Fruit fly (Drosophila melanogaster) whole organism, embryonic: ENCODE data around the gene Ufl1.

ENCODE experiments used
- Bgb ChIP-seq: fragments of 200-800 bp; sonication (Bioruptor generic); IDR thresholded peaks from 2 replicates; pipeline ENCODE4 v1.3.6; 2022; ENCODE audit warnings: missing biosample characterization, missing genetic modification characterization; ENCODE audit not compliant: partially characterized antibody
- CG10209 ChIP-seq: fragments of 200-800 bp; sonication (Bioruptor generic); optimal IDR thresholded peaks from 3 replicates; lab custom pipeline; 2017; ENCODE audit warnings: missing biosample characterization, mild to moderate bottlenecking, missing genetic modification characterization, missing genetic modification reagents
- CG1024 ChIP-seq: fragments of 200-800 bp; sonication (Bioruptor generic); IDR thresholded peaks from 2 replicates; pipeline ENCODE4 v1.3.6; 2022; ENCODE audit warnings: missing biosample characterization, missing genetic modification characterization
- CG10431 ChIP-seq: fragments of 200-800 bp; sonication (Bioruptor generic); optimal IDR thresholded peaks from 3 replicates; lab custom pipeline; 2018; ENCODE audit warnings: missing biosample characterization, mild to moderate bottlenecking, missing genetic modification characterization
- CG10462 ChIP-seq: fragments of 200-800 bp; sonication (Bioruptor generic); optimal IDR thresholded peaks from 2 replicates; lab custom pipeline; 2016; ENCODE audit warnings: missing biosample characterization, missing genetic modification characterization
- CG11696 ChIP-seq: fragments of 200-800 bp; sonication (Bioruptor generic); IDR thresholded peaks from 2 replicates; pipeline ENCODE4 v1.3.6; 2022; ENCODE audit warnings: missing biosample characterization, missing genetic modification characterization
- CG12299 ChIP-seq: fragments of 200-800 bp; sonication (Bioruptor generic); optimal IDR thresholded peaks from 2 replicates; lab custom pipeline; 2018; ENCODE audit warnings: missing biosample characterization, mild to moderate bottlenecking, missing genetic modification characterization
- CG12659 ChIP-seq: fragments of 200-800 bp; sonication (Bioruptor generic); optimal IDR thresholded peaks from 3 replicates; lab custom pipeline; 2017; ENCODE audit warnings: mild to moderate bottlenecking, missing biosample characterization, missing genetic modification reagents, missing genetic modification characterization
- CG31388 ChIP-seq: fragments of 200-800 bp; sonication (Bioruptor generic); optimal IDR thresholded peaks from 2 replicates; lab custom pipeline; 2016; ENCODE audit warnings: missing biosample characterization, missing genetic modification characterization
- CG34376 ChIP-seq: fragments of 200-800 bp; sonication (Bioruptor generic); optimal IDR thresholded peaks from 2 replicates; lab custom pipeline; 2018; ENCODE audit warnings: missing biosample characterization, mild to moderate bottlenecking, missing genetic modification characterization
- CG5953 ChIP-seq: fragments of 200-800 bp; sonication (Bioruptor generic); IDR thresholded peaks from 2 replicates; pipeline ENCODE4 v1.3.6; 2022; ENCODE audit warnings: missing biosample characterization, missing genetic modification characterization
- CG6272 ChIP-seq: fragments of 200-800 bp; sonication (Bioruptor generic); IDR thresholded peaks from 2 replicates; pipeline ENCODE4 v1.3.6; 2022; ENCODE audit warnings: missing biosample characterization, missing genetic modification characterization
- CG6683 ChIP-seq: fragments of 200-800 bp; sonication (Bioruptor generic); optimal IDR thresholded peaks from 2 replicates; lab custom pipeline; 2017; ENCODE audit warnings: missing biosample characterization, mild to moderate bottlenecking, missing genetic modification characterization, missing genetic modification reagents
- CG7786 ChIP-seq: fragments of 200-800 bp; sonication (Bioruptor generic); optimal IDR thresholded peaks from 2 replicates; lab custom pipeline; 2016; ENCODE audit warnings: missing biosample characterization, missing genetic modification characterization
- CG9727 ChIP-seq: fragments of 200-800 bp; sonication (Bioruptor generic); optimal IDR thresholded peaks from 3 replicates; lab custom pipeline; 2017; ENCODE audit warnings: missing biosample characterization, mild to moderate bottlenecking, missing genetic modification characterization
- CG9932 ChIP-seq: fragments of 200-800 bp; sonication (Bioruptor generic); IDR thresholded peaks from 2 replicates; pipeline ENCODE4 v1.3.6; 2022; ENCODE audit warnings: missing biosample characterization, missing genetic modification characterization
- CkIIα-i1 ChIP-seq: fragments of 200-800 bp; sonication (Bioruptor generic); IDR thresholded peaks from 2 replicates; pipeline ENCODE4 v1.3.6; 2022; ENCODE audit warnings: missing biosample characterization, missing genetic modification characterization
- Dbx ChIP-seq: fragments of 200-800 bp; sonication (Bioruptor generic); IDR thresholded peaks from 3 replicates; pipeline ENCODE4 v1.3.6; 2022; ENCODE audit warnings: missing biosample characterization, missing genetic modification characterization
- H2.0 ChIP-seq: fragments of 200-800 bp; sonication (Bioruptor generic); IDR thresholded peaks from 2 replicates; pipeline ENCODE4 v1.3.6; 2022; ENCODE audit warnings: missing biosample characterization, missing genetic modification characterization
- HHEX ChIP-seq: fragments of 200-800 bp; sonication (Bioruptor generic); optimal IDR thresholded peaks from 3 replicates; lab custom pipeline; 2017; ENCODE audit warnings: missing biosample characterization, mild to moderate bottlenecking, missing genetic modification characterization, missing genetic modification reagents
- HmgD ChIP-seq: fragments of 200-800 bp; sonication (Bioruptor generic); optimal IDR thresholded peaks from 3 replicates; lab custom pipeline; 2016; ENCODE audit warnings: missing biosample characterization, missing genetic modification characterization
- Mad ChIP-seq: fragments of 200-800 bp; sonication (Bioruptor generic); optimal IDR thresholded peaks from 2 replicates; lab custom pipeline; 2016; ENCODE audit warnings: missing biosample characterization, missing genetic modification characterization
- Myb ChIP-seq: fragments of 200-800 bp; sonication (Bioruptor generic); optimal IDR thresholded peaks from 2 replicates; lab custom pipeline; 2016; ENCODE audit warnings: missing biosample characterization, missing genetic modification characterization
- Nf-YB ChIP-seq: fragments of 200-800 bp; sonication (Bioruptor generic); optimal IDR thresholded peaks from 3 replicates; lab custom pipeline; 2019; ENCODE audit warnings: missing biosample characterization, mild to moderate bottlenecking, missing genetic modification characterization, moderate library complexity
- Pdp1 ChIP-seq, 2 experiments: fragments of 200-800 bp; sonication (Bioruptor generic); optimal IDR thresholded peaks; 3 replicates each; lab custom pipeline; 2016; ENCODE audit warnings: missing biosample characterization in 2 of 2, missing genetic modification characterization in 2 of 2, mild to moderate bottlenecking in 1 of 2, moderate library complexity in 1 of 2
- Poxn ChIP-seq: fragments of 200-800 bp; sonication (Bioruptor generic); IDR thresholded peaks from 2 replicates; pipeline ENCODE4 v1.3.6; 2022; ENCODE audit warnings: missing biosample characterization, missing genetic modification characterization
- Rfx ChIP-seq: fragments of 200-800 bp; sonication (Bioruptor generic); IDR thresholded peaks from 2 replicates; pipeline ENCODE4 v1.3.6; 2022; ENCODE audit warnings: missing biosample characterization, missing genetic modification characterization
- amos ChIP-seq: fragments of 200-800 bp; sonication (Bioruptor generic); IDR thresholded peaks from 2 replicates; pipeline ENCODE4 v1.3.6; 2022; ENCODE audit warnings: missing biosample characterization, missing genetic modification characterization; ENCODE audit not compliant: partially characterized antibody
- ap ChIP-seq: fragments of 200-800 bp; sonication (Bioruptor generic); IDR thresholded peaks from 2 replicates; pipeline ENCODE4 v1.3.6; 2022; ENCODE audit warnings: missing biosample characterization, missing genetic modification characterization
- az2 ChIP-seq: fragments of 200-800 bp; sonication (Bioruptor generic); optimal IDR thresholded peaks from 3 replicates; lab custom pipeline; 2016; ENCODE audit warnings: missing biosample characterization, missing genetic modification characterization
- bbx ChIP-seq: fragments of 200-800 bp; sonication (Bioruptor generic); IDR thresholded peaks from 2 replicates; pipeline ENCODE4 v1.3.6; 2022; ENCODE audit warnings: missing biosample characterization, missing genetic modification characterization; ENCODE audit not compliant: partially characterized antibody
- chinmo ChIP-seq: fragments of 200-800 bp; sonication (Bioruptor generic); IDR thresholded peaks from 4 replicates; pipeline ENCODE4 v1.3.6; 2022; ENCODE audit warnings: missing biosample characterization, missing genetic modification characterization; ENCODE audit not compliant: partially characterized antibody
- cwo ChIP-seq: fragments of 200-800 bp; sonication (Bioruptor generic); optimal IDR thresholded peaks from 3 replicates; lab custom pipeline; 2017; ENCODE audit warnings: missing biosample characterization, missing genetic modification characterization, mild to moderate bottlenecking, moderate library complexity, missing genetic modification reagents
- en ChIP-seq: fragments of 200-800 bp; sonication (Bioruptor generic); optimal IDR thresholded peaks from 2 replicates; lab custom pipeline; 2016; ENCODE audit warnings: missing biosample characterization, missing genetic modification characterization
- grn ChIP-seq: fragments of 200-800 bp; sonication (Bioruptor generic); optimal IDR thresholded peaks from 3 replicates; lab custom pipeline; 2017; ENCODE audit warnings: missing biosample characterization, missing genetic modification characterization
- her ChIP-seq: fragments of 200-800 bp; sonication (Bioruptor generic); optimal IDR thresholded peaks from 2 replicates; lab custom pipeline; 2016; ENCODE audit warnings: missing biosample characterization, missing genetic modification characterization
- hkb ChIP-seq, 2 experiments: fragments of 200-800 bp in 1 of 2; fragments of >200 bp in 1 of 2; sonication (Bioruptor generic) in 1 of 2; IDR thresholded peaks in 1 of 2; optimal IDR thresholded peaks in 1 of 2; 2 replicates each; pipeline versions ENCODE4 v1.3.6 to Lab custom; 2017 to 2022; ENCODE audit warnings: missing biosample characterization in 1 of 2, missing genetic modification characterization in 1 of 2
- hth ChIP-seq: fragments of >200 bp; optimal IDR thresholded peaks from 2 replicates; lab custom pipeline; 2017; ENCODE audit warnings: inconsistent platforms
- insv ChIP-seq, 2 experiments: fragments of 200-800 bp; sonication (Bioruptor generic); optimal IDR thresholded peaks; 3 replicates each; lab custom pipeline; 2016 to 2018; ENCODE audit warnings: missing biosample characterization in 2 of 2, missing genetic modification characterization in 2 of 2
- kay ChIP-seq: fragments of 200-800 bp; sonication (Bioruptor generic); optimal IDR thresholded peaks from 2 replicates; lab custom pipeline; 2016; ENCODE audit warnings: missing biosample characterization, missing genetic modification characterization
- knrl ChIP-seq: fragments of 200-800 bp; sonication (Bioruptor generic); IDR thresholded peaks from 3 replicates; pipeline ENCODE4 v1.3.6; 2022; ENCODE audit warnings: missing biosample characterization, missing genetic modification characterization; ENCODE audit not compliant: partially characterized antibody
- mld ChIP-seq: fragments of 200-800 bp; sonication (Bioruptor generic); IDR thresholded peaks from 3 replicates; pipeline ENCODE4 v1.3.6; 2022; ENCODE audit warnings: missing biosample characterization, missing genetic modification characterization; ENCODE audit not compliant: partially characterized antibody
- nom ChIP-seq: fragments of 200-800 bp; sonication (Bioruptor generic); optimal IDR thresholded peaks from 2 replicates; lab custom pipeline; 2017; ENCODE audit warnings: missing biosample characterization, missing genetic modification characterization, mild to moderate bottlenecking, moderate library complexity, missing genetic modification reagents
- pros ChIP-seq: fragments of 200-800 bp; sonication (Bioruptor generic); optimal IDR thresholded peaks from 3 replicates; lab custom pipeline; 2019; ENCODE audit warnings: missing biosample characterization, mild to moderate bottlenecking, missing genetic modification characterization, moderate library complexity
- ro ChIP-seq: fragments of 200-800 bp; sonication (Bioruptor generic); IDR thresholded peaks from 2 replicates; pipeline ENCODE4 v1.3.6; 2022; ENCODE audit warnings: missing biosample characterization, missing genetic modification characterization
- vfl ChIP-seq: fragments of 200-800 bp; sonication (Bioruptor generic); optimal IDR thresholded peaks from 2 replicates; lab custom pipeline; 2016; ENCODE audit warnings: missing biosample characterization, missing genetic modification characterization

Gene Ufl1

dm6 chr3R:7089522-7090336 lies 15.5 kb upstream of the Ufl1 start (continued):
- TF ChIP-seq mld (no peak), Myb (GFP tag; lab: Kevin White, UChicago) (no peak), CG12659 (no peak), CG10431 (GFP tag; lab: Kevin White, UChicago) (peak; percentile 34), CG12299 (tag; lab: Kevin White, UChicago) (no peak), Mad (GFP tag; lab: Kevin White, UChicago) (no peak), CkIIα-i1 (GFP tag; lab: Robert Waterston, UW) (no peak), CG1024 (GFP tag; lab: Robert Waterston, UW) (no peak), cwo (GFP tag; lab: Kevin White, UChicago) (no peak)
- TF ChIP-seq, all 482 proteins: peak for 51

dm6 chr3R:7088837-7089361 lies 14.6 kb upstream of the Ufl1 start:
- TF ChIP-seq Pdp1 (GFP tag; optimal IDR thresholded peaks at IDR 0.05; lab: Kevin White, UChicago) (peak in 1 of 2 experiments; percentile 22), Rfx (0 out of 2 replicates have a peak, but pooled peaks have one; percentile 8), az2 (no peak), grn (no peak), ro (GFP tag; lab: Robert Waterston, UW) (no peak), CG31388 (GFP tag; lab: Kevin White, UChicago) (no peak), CG6683 (GFP tag; lab: Kevin White, UChicago) (no peak), CG9932 (GFP tag; lab: Robert Waterston, UW) (peak; percentile 34; the same call in 1 of the 2 replicates), hkb (optimal IDR thresholded peaks at IDR 0.05; lab: Kevin White, UChicago) (no peak), hkb (GFP tag; IDR thresholded peaks at IDR 0.05; lab: Robert Waterston, UW) (0 out of 2 replicates have a peak, but pooled peaks have one; percentile 32), pros (GFP tag; lab: Kevin White, UChicago) (peak; percentile 79), chinmo (no peak), Nf-YB (GFP tag; lab: Kevin White, UChicago) (no peak), CG34376 (GFP tag; lab: Kevin White, UChicago) (no peak), en (GFP tag; lab: Kevin White, UChicago) (no peak), vfl (no peak), HmgD (no peak), CG6272 (GFP tag; lab: Robert Waterston, UW) (no peak), CG11696 (GFP tag; lab: Robert Waterston, UW) (0 out of 2 replicates have a peak, but pooled peaks have one; percentile 49), amos (no peak), Poxn (GFP tag; lab: Robert Waterston, UW) (no peak), ap (GFP tag; lab: Robert Waterston, UW) (no peak), kay (GFP tag; lab: Kevin White, UChicago) (peak; percentile 84), CG5953 (GFP tag; lab: Robert Waterston, UW) (no peak), Dbx (GFP tag; lab: Robert Waterston, UW) (0 out of 3 replicates have a peak, but pooled peaks have one; percentile 23), insv (GFP tag; optimal IDR thresholded peaks at IDR 0.05; lab: Kevin White, UChicago) (no peak), Bgb (GFP tag; lab: Robert Waterston, UW) (0 out of 2 replicates have a peak, but pooled peaks have one; percentile 22), CG10462 (no peak), bbx (GFP tag; lab: Robert Waterston, UW) (peak; percentile 62), H2.0 (GFP tag; lab: Robert Waterston, UW) (peak; percentile 5; the same call in 1 of the 2 replicates), knrl (GFP tag; lab: Robert Waterston, UW) (0 out of 3 replicates have a peak, but pooled peaks have one; percentile 18), hth (lab: Kevin White, UChicago) (no peak), HHEX (no peak), CG9727 (GFP tag; lab: Kevin White, UChicago) (peak; percentile 11), nom (peak; percentile 26), CG7786 (GFP tag; lab: Kevin White, UChicago) (no peak), her (GFP tag; lab: Kevin White, UChicago) (no peak), CG10209 (GFP tag; lab: Kevin White, UChicago) (no peak)
